Fruit fly (Drosophila melanogaster): Measurements from ENCODE around the gene daw.

The daw gene

dm6 chr2L:2759654-2760053 is 45.4 kb upstream of the daw start, which contains the start of the genes HemK2, Snapin and Tnpo-SR (continued):
- TF ChIP-seq esg (GFP tag; conservative IDR thresholded peaks at IDR 0.05) (peak; percentile 88), Atf-2 (GFP tag; optimal IDR thresholded peaks at IDR 0.05) (peak; percentile 67), Ets97D (GFP tag; optimal IDR thresholded peaks at IDR 0.05) (peak; percentile 82), Hmx (GFP tag; optimal IDR thresholded peaks at IDR 0.05) (peak; percentile 46), Med (GFP tag) (peak; percentile 98), exex (tag; optimal IDR thresholded peaks at IDR 0.05) (peak; percentile 81), zf30C (GFP tag; optimal IDR thresholded peaks at IDR 0.05) (peak; percentile 11), unpg (GFP tag; optimal IDR thresholded peaks at IDR 0.05) (peak; percentile 91), CG11085 (GFP tag; IDR thresholded peaks at IDR 0.05) (peak; percentile 87), tx (GFP tag; optimal IDR thresholded peaks at IDR 0.05) (peak; percentile 80), CG11247 (GFP tag; IDR thresholded peaks at IDR 0.05) (peak; percentile 94), chinmo (GFP tag; IDR thresholded peaks at IDR 0.05; ENCODE audit: partially characterized antibody) (peak; percentile 90; the same call in 3 of the 4 replicates), Atf3 (GFP tag; optimal IDR thresholded peaks at IDR 0.05) (peak; percentile 84), sug (tag; optimal IDR thresholded peaks at IDR 0.05) (peak; percentile 93), hb (GFP tag; IDR thresholded peaks at IDR 0.05; ENCODE audit: partially characterized antibody) (peak; percentile 93), CG3838 (GFP tag; optimal IDR thresholded peaks at IDR 0.05) (peak; percentile 80), Hey (tag; optimal IDR thresholded peaks at IDR 0.05) (peak; percentile 53), sd (tag; optimal IDR thresholded peaks at IDR 0.05) (peak; percentile 85), lilli (GFP tag; optimal IDR thresholded peaks at IDR 0.05) (peak; percentile 95), Fer3 (tag; optimal IDR thresholded peaks at IDR 0.05) (peak; percentile 93), scrt (GFP tag; optimal IDR thresholded peaks at IDR 0.05) (peak; percentile 79), bsh (GFP tag; optimal IDR thresholded peaks at IDR 0.05) (peak in 1 of 2 experiments; percentile 88), en (GFP tag; optimal IDR thresholded peaks at IDR 0.05) (peak; percentile 58), Neu2 (GFP tag; optimal IDR thresholded peaks at IDR 0.05; ENCODE audit: borderline replicate concordance) (peak; percentile 43), bigmax (GFP tag; optimal IDR thresholded peaks at IDR 0.05) (no peak), ranshi (GFP tag; IDR thresholded peaks at IDR 0.05) (peak; percentile 93), Ptx1 (GFP tag; IDR thresholded peaks at IDR 0.05) (peak; percentile 96), CG6791 (GFP tag; IDR thresholded peaks at IDR 0.05; ENCODE audit: partially characterized antibody) (peak; percentile 88), tap (tag; optimal IDR thresholded peaks at IDR 0.05) (peak; percentile 86), bcd (GFP tag; optimal IDR thresholded peaks at IDR 0.05) (peak; percentile 91), CG43689 (GFP tag; IDR thresholded peaks at IDR 0.05) (peak; percentile 79), CG30020 (tag; optimal IDR thresholded peaks at IDR 0.05) (peak; percentile 84), Mrtf (GFP tag; IDR thresholded peaks at IDR 0.05) (peak; percentile 91), CG15514 (GFP tag; optimal IDR thresholded peaks at IDR 0.05) (peak; percentile 88), CG14014 (GFP tag; IDR thresholded peaks at IDR 0.05) (peak; percentile 91), cwo (GFP tag; optimal IDR thresholded peaks at IDR 0.05) (peak; percentile 84), D (optimal IDR thresholded peaks at IDR 0.05) (no peak), D (GFP tag; optimal IDR thresholded peaks at IDR 0.05) (peak; percentile 68), gfzf (GFP tag; optimal IDR thresholded peaks at IDR 0.05) (no peak), sqz (GFP tag; optimal IDR thresholded peaks at IDR 0.05) (peak; percentile 59), CG2678 (tag; optimal IDR thresholded peaks at IDR 0.05) (peak; percentile 93), Hr51 (GFP tag; optimal IDR thresholded peaks at IDR 0.05) (peak; percentile 85), nerfin-1 (tag; optimal IDR thresholded peaks at IDR 0.05) (peak; percentile 85), inv (GFP tag; IDR thresholded peaks at IDR 0.05; ENCODE audit: partially characterized antibody) (peak; percentile 96), B-H2 (GFP tag; optimal IDR thresholded peaks at IDR 0.05) (peak; percentile 95), CG1832 (GFP tag; optimal IDR thresholded peaks at IDR 0.05) (no peak), seq (GFP tag; IDR thresholded peaks at IDR 0.05) (peak; percentile 86), Lim3 (GFP tag; IDR thresholded peaks at IDR 0.05) (peak; percentile 60; the same call in 1 of the 2 replicates), Poxn (GFP tag; IDR thresholded peaks at IDR 0.05) (peak; percentile 70; the same call in 1 of the 2 replicates), Tbp (GFP tag; optimal IDR thresholded peaks at IDR 0.05) (no peak), CTCF (GFP tag; optimal IDR thresholded peaks at IDR 0.05) (peak; percentile 25)

Data from whole organism, embryonic.